Fruit fly (Drosophila melanogaster): Measurements from ENCODE around the gene CG31954.

The CG31954 gene

dm6 chr2L:3469869-3470268 lies 40.0 kb downstream of the CG31954 start, which contains the start of the genes Pif1 and CG31776 (continued):
- TF ChIP-seq CG18764 (GFP tag; optimal IDR thresholded peaks at IDR 0.05), result no peak
- TF ChIP-seq ham (GFP tag; IDR thresholded peaks at IDR 0.05), result no peak
- no peak for TF ChIP-seq CG10431 (GFP tag; optimal IDR thresholded peaks at IDR 0.05)
- TF ChIP-seq Deaf1 (tag; optimal IDR thresholded peaks at IDR 0.05), result no peak
- no peak for TF ChIP-seq CG8359 (GFP tag; optimal IDR thresholded peaks at IDR 0.05; ENCODE audit: borderline replicate concordance)
- TF ChIP-seq Gsc (GFP tag; IDR thresholded peaks at IDR 0.05), result no peak
- TF ChIP-seq NFAT (GFP tag; IDR thresholded peaks at IDR 0.05), result no peak
- peak; percentile 38 for TF ChIP-seq phol (tag; optimal IDR thresholded peaks at IDR 0.05)
- no peak for TF ChIP-seq CG15601 (tag; optimal IDR thresholded peaks at IDR 0.05)
- TF ChIP-seq zen2 (GFP tag; IDR thresholded peaks at IDR 0.05; ENCODE audit: partially characterized antibody), result peak; percentile 92
- TF ChIP-seq Bdp1 (GFP tag; optimal IDR thresholded peaks at IDR 0.05), result no peak
- no peak for TF ChIP-seq Awh (GFP tag; IDR thresholded peaks at IDR 0.05)
- peak; percentile 64; the same call in 2 of the 3 replicates for TF ChIP-seq vnd (GFP tag; IDR thresholded peaks at IDR 0.05; ENCODE audit: partially characterized antibody)
- peak; percentile 75; the same call in 2 of the 3 replicates for TF ChIP-seq hb (GFP tag; IDR thresholded peaks at IDR 0.05; ENCODE audit: partially characterized antibody)
- no peak for TF ChIP-seq ranshi (GFP tag; IDR thresholded peaks at IDR 0.05)
- TF ChIP-seq CG8281 (tag; optimal IDR thresholded peaks at IDR 0.05), result no peak
- no peak for TF ChIP-seq Drgx (GFP tag; IDR thresholded peaks at IDR 0.05)
- no peak for TF ChIP-seq mirr (GFP tag; optimal IDR thresholded peaks at IDR 0.05)
- TF ChIP-seq nom (GFP tag; optimal IDR thresholded peaks at IDR 0.05), result no peak
- no peak for TF ChIP-seq CG13296 (GFP tag; optimal IDR thresholded peaks at IDR 0.05)
- no peak for TF ChIP-seq gro (GFP tag; optimal IDR thresholded peaks at IDR 0.05)
- no peak for TF ChIP-seq CG13624 (GFP tag; optimal IDR thresholded peaks at IDR 0.05)
- TF ChIP-seq peb (GFP tag; IDR thresholded peaks at IDR 0.05), result no peak
- TF ChIP-seq CG30403 (GFP tag; optimal IDR thresholded peaks at IDR 0.05), result no peak
- TF ChIP-seq CG9797 (GFP tag; optimal IDR thresholded peaks at IDR 0.05), result peak; percentile 65
- TF ChIP-seq CG4854 (GFP tag; optimal IDR thresholded peaks at IDR 0.05), result no peak
- no peak for TF ChIP-seq emc (GFP tag; optimal IDR thresholded peaks at IDR 0.05)
- TF ChIP-seq Atf-2 (GFP tag; optimal IDR thresholded peaks at IDR 0.05), result no peak
- TF ChIP-seq tx (GFP tag; optimal IDR thresholded peaks at IDR 0.05), result no peak
- no peak for TF ChIP-seq CG30431 (GFP tag; optimal IDR thresholded peaks at IDR 0.05)
- TF ChIP-seq Dbx (GFP tag; IDR thresholded peaks at IDR 0.05), result no peak
- TF ChIP-seq CG9727 (GFP tag; optimal IDR thresholded peaks at IDR 0.05), result no peak
- no peak for TF ChIP-seq CG10462 (GFP tag; optimal IDR thresholded peaks at IDR 0.05)
- TF ChIP-seq kni (GFP tag; optimal IDR thresholded peaks at IDR 0.05), result no peak
- TF ChIP-seq CG42726 (GFP tag; IDR thresholded peaks at IDR 0.05; ENCODE audit: partially characterized antibody), result peak; percentile 89
- no peak for TF ChIP-seq pum (GFP tag; optimal IDR thresholded peaks at IDR 0.05)
- TF ChIP-seq btn (GFP tag; optimal IDR thresholded peaks at IDR 0.05), result no peak
- no peak for TF ChIP-seq CG7928 (GFP tag; optimal IDR thresholded peaks at IDR 0.05)
- TF ChIP-seq GATAe (GFP tag; conservative IDR thresholded peaks at IDR 0.05), result no peak
- TF ChIP-seq CG12155 (GFP tag; optimal IDR thresholded peaks at IDR 0.05), result no peak
- TF ChIP-seq CG17361 (GFP tag; IDR thresholded peaks at IDR 0.05), result no peak
- TF ChIP-seq bigmax (GFP tag; optimal IDR thresholded peaks at IDR 0.05), result no peak
- TF ChIP-seq Fer1 (GFP tag; optimal IDR thresholded peaks at IDR 0.05), result no peak
- peak; percentile 90 for TF ChIP-seq Dll (GFP tag; IDR thresholded peaks at IDR 0.05; ENCODE audit: partially characterized antibody)
- peak; percentile 73 for TF ChIP-seq sna (GFP tag; IDR thresholded peaks at IDR 0.05; ENCODE audit: partially characterized antibody)
- peak; percentile 91 for TF ChIP-seq CG8290 (GFP tag; optimal IDR thresholded peaks at IDR 0.05)
- TF ChIP-seq CG8290 (tag; optimal IDR thresholded peaks at IDR 0.05), result peak; percentile 24 to 94
- TF ChIP-seq lov (optimal IDR thresholded peaks at IDR 0.05), result no peak
- no peak for TF ChIP-seq lov (GFP tag; IDR thresholded peaks at IDR 0.05)
- no peak for TF ChIP-seq CG5245 (GFP tag; optimal IDR thresholded peaks at IDR 0.05)
- TF ChIP-seq cg (GFP tag; optimal IDR thresholded peaks at IDR 0.05), result no peak
- peak; percentile 92 for TF ChIP-seq bbx (GFP tag; IDR thresholded peaks at IDR 0.05; ENCODE audit: partially characterized antibody)
